Worm (Caenorhabditis elegans) whole organism, young adult: Measurements from ENCODE around the gene srx-36.

Experiments used
- F10E7.11 ChIP-seq: sonication (generic microtip); optimal IDR thresholded peaks from 2 replicates; lab custom pipeline; 2017; ENCODE audit warnings: mild to moderate bottlenecking, missing genetic modification characterization, moderate library complexity, missing compliant biosample characterization
- F49E8.2 ChIP-seq: sonication (generic microtip); optimal IDR thresholded peaks from 3 replicates; lab custom pipeline; 2017; ENCODE audit warnings: missing genetic modification characterization, mild to moderate bottlenecking, missing compliant biosample characterization, antibody characterized with exemption, moderate library complexity; ENCODE audit not compliant: insufficient read depth
- K12H6.12 ChIP-seq: fragments of 200-800 bp; sonication (Bioruptor generic); optimal IDR thresholded peaks from 2 replicates; lab custom pipeline; 2018; ENCODE audit warnings: mild to moderate bottlenecking, missing genetic modification characterization, missing compliant biosample characterization
- attf-5 ChIP-seq: fragments of 200-800 bp; sonication (Bioruptor generic); optimal IDR thresholded peaks from 2 replicates; lab custom pipeline; 2018; ENCODE audit warnings: mild to moderate bottlenecking, missing genetic modification characterization, missing compliant biosample characterization
- ceh-40 ChIP-seq: fragments of 200-800 bp; sonication (Bioruptor generic); IDR thresholded peaks from 2 replicates; pipeline ENCODE4 v1.3.6; 2022; ENCODE audit warnings: missing genetic modification characterization, missing compliant biosample characterization
- ceh-79 ChIP-seq: sonication (generic microtip); optimal IDR thresholded peaks from 2 replicates; lab custom pipeline; 2017; ENCODE audit warnings: mild to moderate bottlenecking, missing genetic modification characterization, missing compliant biosample characterization
- ekl-4 ChIP-seq: fragments of 200-800 bp; sonication (Bioruptor generic); IDR thresholded peaks from 2 replicates; pipeline ENCODE4 v1.3.6; 2022; ENCODE audit warnings: missing genetic modification reagents, missing genetic modification characterization, missing compliant biosample characterization
- lin-26 ChIP-seq: fragments of 200-800 bp; sonication (Bioruptor generic); IDR thresholded peaks from 2 replicates; pipeline ENCODE4 v1.3.6; 2022; ENCODE audit warnings: missing genetic modification reagents, missing genetic modification characterization, missing compliant biosample characterization
- mcd-1 ChIP-seq: fragments of 200-800 bp; sonication (Bioruptor generic); IDR thresholded peaks from 2 replicates; pipeline ENCODE4 v1.3.6; 2022; ENCODE audit warnings: missing genetic modification reagents, missing genetic modification characterization, missing compliant biosample characterization
- snpc-4 ChIP-seq, 5 experiments: fragments of 150-350 bp in 1 of 5; sonication (generic microtip) in 4 of 5; optimal IDR thresholded peaks; 2 replicates each; lab custom pipeline; 2014 to 2018; ENCODE audit warnings: missing genetic modification characterization in 5 of 5, missing biosample characterization in 3 of 5, antibody characterized with exemption in 2 of 5, mild to moderate bottlenecking in 2 of 5, missing compliant biosample characterization in 2 of 5, missing genotype in 2 of 5, moderate library complexity in 2 of 5, missing genetic modification reagents in 1 of 5
- sptf-2 ChIP-seq: fragments of 200-800 bp; sonication (Bioruptor generic); optimal IDR thresholded peaks from 2 replicates; lab custom pipeline; 2018; ENCODE audit warnings: mild to moderate bottlenecking, missing genetic modification characterization, missing compliant biosample characterization
- tlf-1 ChIP-seq: fragments of 200-800 bp; sonication (Bioruptor generic); optimal IDR thresholded peaks from 2 replicates; lab custom pipeline; 2018; ENCODE audit warnings: mild to moderate bottlenecking, missing genetic modification characterization, missing compliant biosample characterization

- TF ChIP-seq F49E8.2 (tag; lab: Kevin White, UChicago) (no peak), F10E7.11 (no peak), K12H6.12 (tag; lab: Kevin White, UChicago) (no peak), mcd-1 (no peak), tlf-1 (no peak), attf-5 (no peak), lin-26 (GFP tag; lab: Robert Waterston, UW) (no peak), ekl-4 (GFP tag; lab: Robert Waterston, UW) (no peak), ceh-40 (GFP tag; lab: Robert Waterston, UW) (no peak), snpc-4 (GFP tag; optimal IDR thresholded peaks at IDR 0.05; lab: Kevin White, UChicago) (no peak), snpc-4 (tag; optimal IDR thresholded peaks at IDR 0.05; lab: Kevin White, UChicago) (no peak), ceh-79 (tag; lab: Kevin White, UChicago) (no peak), sptf-2 (GFP tag; lab: Kevin White, UChicago) (no peak)
Observed at ce11 chrV:7132248-7132647, 1.4 kb upstream of the srx-36 start, which contains the start of gene sre-10.
